Worm (Caenorhabditis elegans) whole organism, L1 larva: ENCODE results near the gene twk-48.

Source experiments
- C34B4.2 ChIP-seq: sonication (generic microtip); optimal IDR thresholded peaks from 2 replicates; lab custom pipeline; 2017; ENCODE audit warnings: mild to moderate bottlenecking, missing genetic modification characterization, missing compliant biosample characterization
- F16B12.6 ChIP-seq: fragments of 150-350 bp; optimal IDR thresholded peaks from 2 replicates; lab custom pipeline; 2014; ENCODE audit warnings: missing biosample characterization, missing genetic modification characterization
- Y116A8C.19 ChIP-seq: sonication (generic microtip); optimal IDR thresholded peaks from 2 replicates; lab custom pipeline; 2016; ENCODE audit warnings: missing compliant biosample characterization, missing genetic modification characterization, borderline replicate concordance
- ama-1 ChIP-seq: fragments of 150-350 bp; optimal IDR thresholded peaks from 2 replicates; lab custom pipeline; 2014
- blmp-1 ChIP-seq: fragments of 150-350 bp; optimal IDR thresholded peaks from 2 replicates; lab custom pipeline; 2014; ENCODE audit warnings: missing biosample characterization, missing genetic modification characterization
- ceh-82 ChIP-seq, 3 experiments: fragments of 150-350 bp in 1 of 3; sonication (generic microtip) in 2 of 3; optimal IDR thresholded peaks; 2 replicates each; lab custom pipeline; 2014 to 2017; ENCODE audit warnings: missing biosample characterization in 3 of 3, missing genetic modification characterization in 3 of 3
- ceh-88 ChIP-seq: fragments of 200-800 bp; sonication (Bioruptor generic); IDR thresholded peaks from 2 replicates; pipeline ENCODE4 v1.3.6; 2022; ENCODE audit warnings: missing genetic modification characterization, missing compliant biosample characterization
- efl-1 ChIP-seq, 4 experiments: fragments of 150-350 bp; optimal IDR thresholded peaks in 3 of 4; peaks in 1 of 4; 1 replicate in 1 of 4; 2 replicates in 3 of 4; lab custom pipeline; 2014; ENCODE audit warnings: missing biosample characterization in 2 of 4, missing genetic modification characterization in 2 of 4, missing genetic modification reagents in 2 of 4
- efl-3 ChIP-seq: fragments of 200-800 bp; sonication (Bioruptor generic); optimal IDR thresholded peaks from 2 replicates; lab custom pipeline; 2018; ENCODE audit warnings: mild to moderate bottlenecking, missing genetic modification characterization, missing compliant biosample characterization
- egl-27 ChIP-seq, 2 experiments: fragments of 150-350 bp in 1 of 2; sonication (generic microtip); optimal IDR thresholded peaks; 3 replicates each; lab custom pipeline; 2017 to 2018; ENCODE audit warnings: missing biosample characterization in 2 of 2, missing genetic modification characterization in 2 of 2, missing genetic modification reagents in 2 of 2
- fkh-10 ChIP-seq: sonication (generic microtip); optimal IDR thresholded peaks from 2 replicates; lab custom pipeline; 2017; ENCODE audit warnings: missing biosample characterization, missing genetic modification reagents, missing genetic modification characterization
- fkh-4 ChIP-seq: sonication (generic microtip); optimal IDR thresholded peaks from 2 replicates; lab custom pipeline; 2016; ENCODE audit warnings: missing compliant biosample characterization, missing genetic modification characterization, borderline replicate concordance
- fkh-8 ChIP-seq: sonication (generic microtip); optimal IDR thresholded peaks from 2 replicates; lab custom pipeline; 2016; ENCODE audit warnings: mild to moderate bottlenecking, missing genetic modification characterization, missing compliant biosample characterization
- fos-1 ChIP-seq: fragments of 150-350 bp; optimal IDR thresholded peaks from 2 replicates; lab custom pipeline; 2014; ENCODE audit warnings: missing biosample characterization, missing genetic modification characterization
- hlh-17 ChIP-seq: fragments of 200-800 bp; sonication (Bioruptor generic); optimal IDR thresholded peaks from 2 replicates; lab custom pipeline; 2018; ENCODE audit warnings: missing genetic modification characterization, mild to moderate bottlenecking, missing compliant biosample characterization, moderate library complexity, borderline replicate concordance
- isw-1 ChIP-seq: fragments of 200-800 bp; sonication (Bioruptor generic); IDR thresholded peaks from 2 replicates; pipeline ENCODE4 v1.3.6; 2022; ENCODE audit warnings: missing genetic modification characterization, missing compliant biosample characterization
- lin-13 ChIP-seq: fragments of 150-350 bp; optimal IDR thresholded peaks from 2 replicates; lab custom pipeline; 2014; ENCODE audit warnings: missing biosample characterization, missing genetic modification reagents, missing genetic modification characterization
- lin-14 ChIP-seq: fragments of 200-800 bp; sonication (Bioruptor generic); optimal IDR thresholded peaks from 2 replicates; lab custom pipeline; 2018; ENCODE audit warnings: mild to moderate bottlenecking, missing genetic modification characterization, moderate library complexity, missing compliant biosample characterization
- lin-35 ChIP-seq, 2 experiments: fragments of 150-350 bp; optimal IDR thresholded peaks; 2 replicates each; lab custom pipeline; 2014; ENCODE audit warnings: missing biosample characterization in 2 of 2, missing genetic modification characterization in 2 of 2, missing genetic modification reagents in 2 of 2
- lsy-2 ChIP-seq, 2 experiments: fragments of 150-350 bp; optimal IDR thresholded peaks; 2 replicates each; lab custom pipeline; 2014; ENCODE audit warnings: missing biosample characterization in 2 of 2, missing genetic modification characterization in 2 of 2
- mdl-1 ChIP-seq, 2 experiments: fragments of 150-350 bp; optimal IDR thresholded peaks; 2 replicates each; lab custom pipeline; 2014 to 2017; ENCODE audit warnings: missing biosample characterization in 2 of 2, missing genetic modification characterization in 2 of 2, inconsistent platforms in 1 of 2
- mep-1 ChIP-seq: fragments of 150-350 bp; optimal IDR thresholded peaks from 2 replicates; lab custom pipeline; 2014; ENCODE audit warnings: missing biosample characterization, missing genetic modification characterization
- nhr-19 ChIP-seq: fragments of 200-800 bp; sonication (Bioruptor generic); conservative IDR thresholded peaks from 2 replicates; pipeline ENCODE4 v1.3.6; 2022; ENCODE audit warnings: missing genetic modification characterization, missing compliant biosample characterization
- nhr-47 ChIP-seq: sonication (generic microtip); optimal IDR thresholded peaks from 2 replicates; lab custom pipeline; 2016; ENCODE audit warnings: mild to moderate bottlenecking, missing genetic modification characterization, moderate library complexity, missing compliant biosample characterization
- nhr-71 ChIP-seq: sonication (generic microtip); optimal IDR thresholded peaks from 2 replicates; lab custom pipeline; 2016; ENCODE audit warnings: mild to moderate bottlenecking, missing genetic modification characterization, moderate library complexity, missing compliant biosample characterization
- nhr-85 ChIP-seq: sonication (generic microtip); peaks from one replicate; lab custom pipeline; 2016; ENCODE audit warnings: missing genetic modification characterization, inconsistent platforms, missing compliant biosample characterization
- nhr-90 ChIP-seq: sonication (generic microtip); optimal IDR thresholded peaks from 2 replicates; lab custom pipeline; 2016; ENCODE audit warnings: mild to moderate bottlenecking, missing genetic modification characterization, missing compliant biosample characterization; ENCODE audit not compliant: poor library complexity
- snu-23 ChIP-seq: sonication (generic microtip); optimal IDR thresholded peaks from 2 replicates; lab custom pipeline; 2016; ENCODE audit warnings: missing genetic modification characterization, missing compliant biosample characterization
- sup-37 ChIP-seq: fragments of 200-800 bp; sonication (Bioruptor generic); optimal IDR thresholded peaks from 2 replicates; lab custom pipeline; 2018; ENCODE audit warnings: mild to moderate bottlenecking, missing genetic modification characterization, missing compliant biosample characterization
- tbx-2 ChIP-seq: sonication (generic microtip); optimal IDR thresholded peaks from 2 replicates; lab custom pipeline; 2016; ENCODE audit warnings: missing genetic modification characterization, missing compliant biosample characterization
- unc-30 ChIP-seq: sonication (generic microtip); optimal IDR thresholded peaks from 2 replicates; lab custom pipeline; 2017; ENCODE audit warnings: missing biosample characterization, missing genetic modification characterization
- ztf-11 ChIP-seq, 2 experiments: sonication (generic microtip); optimal IDR thresholded peaks; 2 replicates each; lab custom pipeline; 2016 to 2017; ENCODE audit warnings: missing genetic modification characterization in 2 of 2, missing biosample characterization in 1 of 2, missing compliant biosample characterization in 1 of 2

twk-48 gene

ce11 chrIII:9850877-9851276 is 9.7 kb upstream of the twk-48 start:
- TF ChIP-seq fkh-10 (GFP tag; lab: Kevin White, UChicago) (no peak), hlh-17 (no peak), nhr-19 (GFP tag; lab: Robert Waterston, UW) (peak; percentile 10; the same call in 1 of the 2 replicates), nhr-85 (tag; lab: Kevin White, UChicago) (peak; percentile 64), nhr-47 (tag; lab: Kevin White, UChicago) (no peak), lin-35 (GFP tag; optimal IDR thresholded peaks at IDR 0.05; lab: Kevin White, UChicago) (peak in 1 of 2 experiments; percentile 8), egl-27 (tag; optimal IDR thresholded peaks at IDR 0.05; lab: Kevin White, UChicago) (no peak), ztf-11 (tag; optimal IDR thresholded peaks at IDR 0.05; lab: Kevin White, UChicago) (no peak), snu-23 (GFP tag; lab: Kevin White, UChicago) (peak; percentile 5), ama-1 (lab: Kevin White, UChicago) (no peak), nhr-90 (peak; percentile 0), mep-1 (tag; lab: Kevin White, UChicago) (peak; percentile 28), unc-30 (tag; lab: Kevin White, UChicago) (no peak), C34B4.2 (no peak), fkh-8 (tag; lab: Kevin White, UChicago) (no peak), ceh-88 (GFP tag; lab: Robert Waterston, UW) (no peak), isw-1 (no peak), fkh-4 (tag; lab: Kevin White, UChicago) (no peak), tbx-2 (no peak), sup-37 (GFP tag; lab: Kevin White, UChicago) (no peak), nhr-71 (peak; percentile 7), Y116A8C.19 (no peak), lin-14 (GFP tag; lab: Kevin White, UChicago) (peak; percentile 31)

ce11 chrIII:9851547-9851946 is 9.0 kb upstream of the twk-48 start, which contains the start of gene K11H3.3:
K11H3.3 (plus strand) TSS chrIII:9851854.
- TF ChIP-seq efl-3 (GFP tag; lab: Kevin White, UChicago) (no peak), mdl-1 (tag; optimal IDR thresholded peaks at IDR 0.05; lab: Kevin White, UChicago) (no peak), efl-1 (optimal IDR thresholded peaks at IDR 0.05; lab: Kevin White, UChicago) (no peak), efl-1 (GFP tag; optimal IDR thresholded peaks at IDR 0.05 in 1 of 2; lab: Kevin White, UChicago) (peak in 1 of 2 experiments; percentile 42), ceh-82 (tag; optimal IDR thresholded peaks at IDR 0.05; lab: Kevin White, UChicago) (peak in 1 of 3 experiments; percentile 0), lin-14 (GFP tag; lab: Kevin White, UChicago) (peak; percentile 59)

- TF ChIP-seq mdl-1 (tag; optimal IDR thresholded peaks at IDR 0.05; lab: Kevin White, UChicago) (no peak), nhr-71 (no peak), F16B12.6 (tag; lab: Kevin White, UChicago) (no peak), efl-1 (optimal IDR thresholded peaks at IDR 0.05; lab: Kevin White, UChicago) (no peak), efl-1 (GFP tag; optimal IDR thresholded peaks at IDR 0.05 in 1 of 2; lab: Kevin White, UChicago) (peak in 1 of 2 experiments; percentile 71)
Measured at ce11 chrIII:9853667-9854620, 6.6 kb upstream of the twk-48 start.

ce11 chrIII:9854960-9855359 is 5.6 kb upstream of the twk-48 start:
- TF ChIP-seq efl-1 (optimal IDR thresholded peaks at IDR 0.05; lab: Kevin White, UChicago): no peak
- TF ChIP-seq efl-1 (GFP tag; optimal IDR thresholded peaks at IDR 0.05 in 1 of 2; lab: Kevin White, UChicago): peak in 1 of 2 experiments; percentile 68
- no peak for TF ChIP-seq lin-13 (GFP tag; lab: Kevin White, UChicago)

- TF ChIP-seq lin-14 (GFP tag; lab: Kevin White, UChicago): peak; percentile 19
- peak; percentile 16 for TF ChIP-seq nhr-71
- no peak for TF ChIP-seq efl-1 (optimal IDR thresholded peaks at IDR 0.05; lab: Kevin White, UChicago)
- TF ChIP-seq efl-1 (GFP tag; optimal IDR thresholded peaks at IDR 0.05 in 1 of 2; lab: Kevin White, UChicago): peak in 1 of 2 experiments; percentile 15
- TF ChIP-seq fos-1: no peak
- no peak for TF ChIP-seq unc-30 (tag; lab: Kevin White, UChicago)
- peak; percentile 3 for TF ChIP-seq blmp-1
- TF ChIP-seq nhr-90: peak; percentile 36
- TF ChIP-seq nhr-85 (tag; lab: Kevin White, UChicago): peak; percentile 45
- peak in 1 of 2 experiments; percentile 13 for TF ChIP-seq lsy-2 (tag; optimal IDR thresholded peaks at IDR 0.05; lab: Kevin White, UChicago)
Measured at ce11 chrIII:9857110-9857509, 3.4 kb upstream of the twk-48 start.
